Worm (Caenorhabditis elegans): ENCODE data around the gene srh-308.
"Not testable (repeated sequence)": the region's sequence is repeated elsewhere in the genome, so short reads cannot be mapped to it uniquely, and the experiment has no call there.

The srh-308 gene

ce11 chrV:14049274-14049673, 31.9 kb upstream of the srh-308 start, which contains the start of gene F58D12.1:
Gene F58D12.1 (plus strand): TSS chrV:14049574.
- not testable (repeated sequence) for TF ChIP-seq F13H6.1, nhr-10, ceh-82 (tag; optimal IDR thresholded peaks at IDR 0.05)

ce11 chrV:14038328-14039084, 21.1 kb upstream of the srh-308 start, which contains the start of gene vps-39:
Gene vps-39 (minus strand): TSS chrV:14038378.
- TF ChIP-seq nhr-129 (tag; optimal IDR thresholded peaks at IDR 0.05) (peak; percentile 5), gmeb-1 (tag; optimal IDR thresholded peaks at IDR 0.05) (peak; percentile 8), sma-3 (GFP tag; optimal IDR thresholded peaks at IDR 0.05) (peak; percentile 28), F13H6.1 (tag; optimal IDR thresholded peaks at IDR 0.05) (peak; percentile 58), lsy-2 (tag; optimal IDR thresholded peaks at IDR 0.05) (peak in 1 of 2 experiments; percentile 35), lin-13 (GFP tag; optimal IDR thresholded peaks at IDR 0.05) (peak; percentile 4), sma-9 (GFP tag; optimal IDR thresholded peaks at IDR 0.05) (peak; percentile 28), unc-55 (GFP tag; optimal IDR thresholded peaks at IDR 0.05) (peak; percentile 25)
- TF ChIP-seq sma-9 (tag; optimal IDR thresholded peaks at IDR 0.05), result not testable (repeated sequence)

- TF ChIP-seq ZK546.5 (tag; optimal IDR thresholded peaks at IDR 0.05) (no peak), lsy-2 (tag; optimal IDR thresholded peaks at IDR 0.05) (no peak), egl-27 (tag; optimal IDR thresholded peaks at IDR 0.05) (no peak), zag-1 (tag; optimal IDR thresholded peaks at IDR 0.05) (no peak), nhr-77 (tag; optimal IDR thresholded peaks at IDR 0.05) (no peak), nhr-12 (tag; optimal IDR thresholded peaks at IDR 0.05) (no peak), ztf-1 (GFP tag; conservative IDR thresholded peaks at IDR 0.05) (no peak), unc-39 (tag; optimal IDR thresholded peaks at IDR 0.05) (no peak), nhr-10 (tag; optimal IDR thresholded peaks at IDR 0.05) (no peak), nhr-25 (tag; optimal IDR thresholded peaks at IDR 0.05) (no peak), nhr-6 (tag; optimal IDR thresholded peaks at IDR 0.05) (no peak)
Observed at ce11 chrV:14033649-14034048, 16.3 kb upstream of the srh-308 start, which contains the start of gene ins-10. Gene ins-10 (plus strand): TSS chrV:14033949.

ce11 chrV:14028256-14028743, 10.9 kb upstream of the srh-308 start:
- TF ChIP-seq gmeb-1 (tag; optimal IDR thresholded peaks at IDR 0.05) (peak; percentile 52), ZK546.5 (tag; optimal IDR thresholded peaks at IDR 0.05) (no peak), nhr-77 (tag; optimal IDR thresholded peaks at IDR 0.05) (no peak), ztf-11 (tag; optimal IDR thresholded peaks at IDR 0.05) (no peak), elt-3 (tag; optimal IDR thresholded peaks at IDR 0.05) (no peak), lin-11 (tag; optimal IDR thresholded peaks at IDR 0.05) (no peak), nhr-25 (tag; optimal IDR thresholded peaks at IDR 0.05) (no peak), C34F6.9 (tag; optimal IDR thresholded peaks at IDR 0.05) (no peak), elt-1 (tag; optimal IDR thresholded peaks at IDR 0.05) (no peak), nhr-237 (tag; optimal IDR thresholded peaks at IDR 0.05) (no peak), nhr-12 (tag; optimal IDR thresholded peaks at IDR 0.05) (no peak), ama-1 (optimal IDR thresholded peaks at IDR 0.05) (peak; percentile 89), unc-62 (GFP tag; optimal IDR thresholded peaks at IDR 0.05) (no peak), nhr-21 (tag; optimal IDR thresholded peaks at IDR 0.05) (peak; percentile 59), peb-1 (tag; optimal IDR thresholded peaks at IDR 0.05) (no peak), fos-1 (tag; optimal IDR thresholded peaks at IDR 0.05) (peak; percentile 4), mdl-1 (tag; optimal IDR thresholded peaks at IDR 0.05) (no peak), aly-2 (tag; optimal IDR thresholded peaks at IDR 0.05) (no peak), ceh-82 (tag; optimal IDR thresholded peaks at IDR 0.05) (no peak), lin-13 (GFP tag; optimal IDR thresholded peaks at IDR 0.05) (peak; percentile 29), nhr-10 (tag; optimal IDR thresholded peaks at IDR 0.05) (no peak), snpc-4 (tag; optimal IDR thresholded peaks at IDR 0.05) (peak; percentile 95), alr-1 (tag; optimal IDR thresholded peaks at IDR 0.05) (no peak), dmd-4 (tag; optimal IDR thresholded peaks at IDR 0.05) (no peak), sma-9 (GFP tag; optimal IDR thresholded peaks at IDR 0.05) (peak; percentile 40), sma-9 (tag; optimal IDR thresholded peaks at IDR 0.05) (no peak), ztf-4 (tag; optimal IDR thresholded peaks at IDR 0.05) (no peak), crh-2 (tag; optimal IDR thresholded peaks at IDR 0.05) (peak; percentile 61), mab-5 (tag; optimal IDR thresholded peaks at IDR 0.05) (no peak), mbf-1 (tag; optimal IDR thresholded peaks at IDR 0.05) (no peak), Y55F3AM.14 (GFP tag; optimal IDR thresholded peaks at IDR 0.05) (peak; percentile 47), ztf-1 (GFP tag; conservative IDR thresholded peaks at IDR 0.05) (no peak), sma-3 (GFP tag; optimal IDR thresholded peaks at IDR 0.05) (peak; percentile 72), F13H6.1 (tag; optimal IDR thresholded peaks at IDR 0.05) (peak; percentile 18), lsy-2 (tag; optimal IDR thresholded peaks at IDR 0.05) (peak in 1 of 2 experiments; percentile 42)
